Fruit fly (Drosophila melanogaster): Measurements from ENCODE around the gene RhoU.
A peak's percentile ranks its signal among the peaks of the same experiment; 100 is the strongest.

RhoU gene

dm6 chrX:10088023-10088913 lies 1.9 kb downstream of the RhoU start (continued):
- TF ChIP-seq CG7556 (GFP tag; optimal IDR thresholded peaks at IDR 0.05) = peak; percentile 65
- peak; percentile 18 for TF ChIP-seq Ravus (GFP tag; IDR thresholded peaks at IDR 0.05)
- peak; percentile 76 for TF ChIP-seq CG4404 (GFP tag; IDR thresholded peaks at IDR 0.05)
- peak; percentile 65 for TF ChIP-seq Sox102F (GFP tag; optimal IDR thresholded peaks at IDR 0.05)
- peak; percentile 57; the same call in 2 of the 3 replicates for TF ChIP-seq croc (GFP tag; conservative IDR thresholded peaks at IDR 0.05)
- peak; percentile 68 for TF ChIP-seq CG17829 (tag; optimal IDR thresholded peaks at IDR 0.05)
- TF ChIP-seq CG2875 (GFP tag; optimal IDR thresholded peaks at IDR 0.05) = peak; percentile 58
- no peak for TF ChIP-seq TFAM (GFP tag; optimal IDR thresholded peaks at IDR 0.05)
- TF ChIP-seq CG18262 (tag; optimal IDR thresholded peaks at IDR 0.05) = peak; percentile 76
- TF ChIP-seq ERR (GFP tag; optimal IDR thresholded peaks at IDR 0.05) = no peak
- no peak for TF ChIP-seq CG12236 (GFP tag; optimal IDR thresholded peaks at IDR 0.05)
- TF ChIP-seq CG34422 (GFP tag; IDR thresholded peaks at IDR 0.05) = peak; percentile 64
- TF ChIP-seq cas (GFP tag; IDR thresholded peaks at IDR 0.05) = no peak
- TF ChIP-seq CG2202 (tag; optimal IDR thresholded peaks at IDR 0.05) = peak; percentile 52
- no peak for TF ChIP-seq disco-r (GFP tag; optimal IDR thresholded peaks at IDR 0.05)
- TF ChIP-seq CG4282 (GFP tag; optimal IDR thresholded peaks at IDR 0.05) = peak; percentile 50
- peak; percentile 9 for TF ChIP-seq tup (GFP tag; optimal IDR thresholded peaks at IDR 0.05)
- peak; percentile 57 for TF ChIP-seq tin (GFP tag; optimal IDR thresholded peaks at IDR 0.05)
- no peak for TF ChIP-seq chinmo (GFP tag; IDR thresholded peaks at IDR 0.05; ENCODE audit: partially characterized antibody)
- peak; percentile 58; the same call in 2 of the 3 replicates for TF ChIP-seq H15 (GFP tag; IDR thresholded peaks at IDR 0.05)
- peak; percentile 67 for TF ChIP-seq Oli (tag; optimal IDR thresholded peaks at IDR 0.05)
- TF ChIP-seq CG8281 (tag; optimal IDR thresholded peaks at IDR 0.05) = no peak
- TF ChIP-seq maf-S (GFP tag; optimal IDR thresholded peaks at IDR 0.05) = peak; percentile 14
- no peak for TF ChIP-seq CG13296 (GFP tag; optimal IDR thresholded peaks at IDR 0.05)
- TF ChIP-seq tx (GFP tag; optimal IDR thresholded peaks at IDR 0.05) = peak; percentile 15
- TF ChIP-seq CG2116 (GFP tag; optimal IDR thresholded peaks at IDR 0.05) = peak; percentile 28
- TF ChIP-seq CG3281 (GFP tag; optimal IDR thresholded peaks at IDR 0.05) = peak; percentile 43
- TF ChIP-seq Jarid2 (GFP tag; optimal IDR thresholded peaks at IDR 0.05) = no peak
- TF ChIP-seq CG7271 (tag; optimal IDR thresholded peaks at IDR 0.05) = peak; percentile 70
- TF ChIP-seq CG17385 (GFP tag; optimal IDR thresholded peaks at IDR 0.05) = peak; percentile 79
- TF ChIP-seq CG3163 (GFP tag; optimal IDR thresholded peaks at IDR 0.05) = peak; percentile 12
- TF ChIP-seq pan (optimal IDR thresholded peaks at IDR 0.05) = no peak
- TF ChIP-seq pan (GFP tag; optimal IDR thresholded peaks at IDR 0.05 in 1 of 2, IDR thresholded peaks at IDR 0.05 in 1 of 2) = peak in 1 of 2 experiments; percentile 72
- TF ChIP-seq ase (GFP tag; IDR thresholded peaks at IDR 0.05) = peak; percentile 59; the same call in 1 of the 3 replicates
- TF ChIP-seq zen (tag; optimal IDR thresholded peaks at IDR 0.05) = peak; percentile 87
- no peak for TF ChIP-seq Dip3 (GFP tag; optimal IDR thresholded peaks at IDR 0.05)
- TF ChIP-seq CG9817 (tag; optimal IDR thresholded peaks at IDR 0.05) = peak; percentile 27
- TF ChIP-seq CG8924 (tag; optimal IDR thresholded peaks at IDR 0.05) = peak; percentile 80
- peak; percentile 89 for TF ChIP-seq CG8765 (GFP tag; IDR thresholded peaks at IDR 0.05)
- no peak for TF ChIP-seq z (GFP tag; IDR thresholded peaks at IDR 0.05)
- TF ChIP-seq pb (GFP tag; optimal IDR thresholded peaks at IDR 0.05) = no peak
- peak; percentile 50 for TF ChIP-seq ems (GFP tag; optimal IDR thresholded peaks at IDR 0.05)
- TF ChIP-seq NFAT (GFP tag; IDR thresholded peaks at IDR 0.05) = no peak
- no peak for TF ChIP-seq slou (GFP tag; optimal IDR thresholded peaks at IDR 0.05)
- no peak for TF ChIP-seq grn (GFP tag; optimal IDR thresholded peaks at IDR 0.05)
- TF ChIP-seq sug (tag; optimal IDR thresholded peaks at IDR 0.05) = no peak
- TF ChIP-seq CG34224 (GFP tag; IDR thresholded peaks at IDR 0.05; ENCODE audit: partially characterized antibody) = no peak
- peak; percentile 13 for TF ChIP-seq caup (GFP tag; optimal IDR thresholded peaks at IDR 0.05; ENCODE audit: severe bottlenecking)
- no peak for TF ChIP-seq her (GFP tag; optimal IDR thresholded peaks at IDR 0.05)

Measured in whole organism, embryonic.